Worm (Caenorhabditis elegans) whole organism, late embryonic: ENCODE measurements around the gene sqst-1.

Experiments used
- C38D4.7 ChIP-seq: fragments of 200-800 bp; sonication (Bioruptor generic); optimal IDR thresholded peaks from 2 replicates; lab custom pipeline; 2018; ENCODE audit warnings: mild to moderate bottlenecking, missing genetic modification characterization, moderate library complexity, missing compliant biosample characterization
- K02D7.2 ChIP-seq: sonication (generic microtip); optimal IDR thresholded peaks from 2 replicates; lab custom pipeline; 2017; ENCODE audit warnings: mild to moderate bottlenecking, missing genetic modification characterization, missing compliant biosample characterization
- K09A11.1 ChIP-seq: sonication (generic microtip); optimal IDR thresholded peaks from 2 replicates; lab custom pipeline; 2017; ENCODE audit warnings: antibody characterized with exemption, mild to moderate bottlenecking, missing genetic modification characterization, missing compliant biosample characterization; ENCODE audit not compliant: insufficient read depth
- Y22D7AL.16 ChIP-seq: sonication (generic microtip); optimal IDR thresholded peaks from 2 replicates; lab custom pipeline; 2016; ENCODE audit warnings: missing genetic modification characterization, missing compliant biosample characterization
- ahr-1 ChIP-seq: sonication (generic microtip); optimal IDR thresholded peaks from 2 replicates; lab custom pipeline; 2016; ENCODE audit warnings: missing genetic modification characterization, missing compliant biosample characterization
- ceh-14 ChIP-seq: sonication (generic microtip); optimal IDR thresholded peaks from 2 replicates; lab custom pipeline; 2016; ENCODE audit warnings: missing genotype, missing genetic modification characterization, missing compliant biosample characterization
- ceh-18 ChIP-seq: sonication (generic microtip); optimal IDR thresholded peaks from 2 replicates; lab custom pipeline; 2016; ENCODE audit warnings: missing genetic modification characterization, missing compliant biosample characterization
- ceh-2 ChIP-seq: sonication (generic microtip); optimal IDR thresholded peaks from 2 replicates; lab custom pipeline; 2016; ENCODE audit warnings: missing genotype, missing genetic modification characterization, missing compliant biosample characterization
- ceh-22 ChIP-seq: sonication (generic microtip); optimal IDR thresholded peaks from 2 replicates; lab custom pipeline; 2017; ENCODE audit warnings: missing biosample characterization, missing genetic modification characterization
- ceh-24 ChIP-seq: sonication (generic microtip); optimal IDR thresholded peaks from 2 replicates; lab custom pipeline; 2016; ENCODE audit warnings: mild to moderate bottlenecking, missing genetic modification characterization, missing compliant biosample characterization
- ceh-30 ChIP-seq: fragments of 150-350 bp; optimal IDR thresholded peaks from 2 replicates; lab custom pipeline; 2014; ENCODE audit warnings: missing biosample characterization, missing genetic modification characterization
- ceh-34 ChIP-seq: sonication (generic microtip); optimal IDR thresholded peaks from 2 replicates; lab custom pipeline; 2016; ENCODE audit warnings: mild to moderate bottlenecking, missing genetic modification characterization, missing compliant biosample characterization
- ceh-48 ChIP-seq: sonication (generic microtip); optimal IDR thresholded peaks from 2 replicates; lab custom pipeline; 2016; ENCODE audit warnings: missing genetic modification characterization, inconsistent platforms, missing compliant biosample characterization
- ceh-9 ChIP-seq: sonication (generic microtip); optimal IDR thresholded peaks from 2 replicates; lab custom pipeline; 2016; ENCODE audit warnings: mild to moderate bottlenecking, missing genetic modification characterization, inconsistent platforms, missing compliant biosample characterization
- che-1 ChIP-seq: sonication (generic microtip); optimal IDR thresholded peaks from 2 replicates; lab custom pipeline; 2016; ENCODE audit warnings: mild to moderate bottlenecking, missing genetic modification characterization, missing compliant biosample characterization
- elt-2 ChIP-seq: sonication (generic microtip); optimal IDR thresholded peaks from 2 replicates; lab custom pipeline; 2016; ENCODE audit warnings: missing genetic modification reagents, missing genetic modification characterization, missing compliant biosample characterization
- ets-4 ChIP-seq: sonication (generic microtip); optimal IDR thresholded peaks from 2 replicates; lab custom pipeline; 2016; ENCODE audit warnings: missing genetic modification characterization, missing compliant biosample characterization
- fax-1 ChIP-seq: sonication (generic microtip); optimal IDR thresholded peaks from 2 replicates; lab custom pipeline; 2016; ENCODE audit warnings: missing genotype, missing genetic modification characterization, missing compliant biosample characterization
- fkh-10 ChIP-seq: fragments of 150-350 bp; optimal IDR thresholded peaks from 2 replicates; lab custom pipeline; 2014; ENCODE audit warnings: missing biosample characterization, missing genetic modification reagents, missing genetic modification characterization
- fkh-6 ChIP-seq: sonication (generic microtip); optimal IDR thresholded peaks from 2 replicates; lab custom pipeline; 2016; ENCODE audit warnings: missing genetic modification characterization, missing compliant biosample characterization
- hlh-13 ChIP-seq: fragments of 200-800 bp; sonication (Bioruptor generic); optimal IDR thresholded peaks from 2 replicates; lab custom pipeline; 2018; ENCODE audit warnings: mild to moderate bottlenecking, missing genetic modification characterization, missing compliant biosample characterization
- hlh-30 ChIP-seq: sonication (generic microtip); optimal IDR thresholded peaks from 2 replicates; lab custom pipeline; 2017; ENCODE audit warnings: antibody characterized with exemption, missing genetic modification characterization, missing compliant biosample characterization; ENCODE audit not compliant: insufficient read depth
- lim-6 ChIP-seq: sonication (generic microtip); optimal IDR thresholded peaks from 2 replicates; lab custom pipeline; 2016; ENCODE audit warnings: missing genetic modification characterization, missing compliant biosample characterization
- lin-11 ChIP-seq: fragments of 200-800 bp; sonication (Bioruptor generic); optimal IDR thresholded peaks from 2 replicates; lab custom pipeline; 2018; ENCODE audit warnings: mild to moderate bottlenecking, missing genetic modification characterization, missing compliant biosample characterization
- madf-2 ChIP-seq: sonication (generic microtip); optimal IDR thresholded peaks from 2 replicates; lab custom pipeline; 2017; ENCODE audit warnings: missing genetic modification characterization, missing compliant biosample characterization
- mec-3 ChIP-seq: sonication (generic microtip); optimal IDR thresholded peaks from 2 replicates; lab custom pipeline; 2016; ENCODE audit warnings: borderline replicate concordance, missing genetic modification characterization, missing compliant biosample characterization
- nfya-1 ChIP-seq: sonication (generic microtip); optimal IDR thresholded peaks from 2 replicates; lab custom pipeline; 2017; ENCODE audit warnings: missing genetic modification characterization, mild to moderate bottlenecking, missing compliant biosample characterization, antibody characterized with exemption, moderate library complexity
- nhr-232 ChIP-seq: sonication (generic microtip); optimal IDR thresholded peaks from 2 replicates; lab custom pipeline; 2016; ENCODE audit warnings: missing genetic modification characterization, missing compliant biosample characterization
- npax-4 ChIP-seq: sonication (generic microtip); optimal IDR thresholded peaks from 2 replicates; lab custom pipeline; 2016; ENCODE audit warnings: missing genetic modification characterization, missing compliant biosample characterization
- pat-9 ChIP-seq: fragments of 200-800 bp; sonication (Bioruptor generic); optimal IDR thresholded peaks from 2 replicates; lab custom pipeline; 2018; ENCODE audit warnings: mild to moderate bottlenecking, missing genetic modification characterization, moderate library complexity, missing compliant biosample characterization
- pha-2 ChIP-seq: sonication (generic microtip); optimal IDR thresholded peaks from 2 replicates; lab custom pipeline; 2017; ENCODE audit warnings: mild to moderate bottlenecking, missing genetic modification characterization, missing compliant biosample characterization
- pha-4 ChIP-seq: fragments of 150-350 bp; optimal IDR thresholded peaks from 2 replicates; lab custom pipeline; 2018; ENCODE audit warnings: missing biosample characterization, missing genetic modification reagents, missing genetic modification characterization
- pqm-1 ChIP-seq: sonication (generic microtip); optimal IDR thresholded peaks from 2 replicates; lab custom pipeline; 2016; ENCODE audit warnings: missing genetic modification characterization, missing compliant biosample characterization
- sdc-2 ChIP-seq: sonication (generic microtip); optimal IDR thresholded peaks from 2 replicates; lab custom pipeline; 2016; ENCODE audit warnings: missing genotype, missing genetic modification characterization, missing compliant biosample characterization
- sox-2 ChIP-seq: fragments of 200-800 bp; sonication (Bioruptor generic); IDR thresholded peaks from 2 replicates; pipeline ENCODE4 v1.3.6; 2022; ENCODE audit warnings: missing genetic modification reagents, missing genetic modification characterization, missing compliant biosample characterization
- syd-9 ChIP-seq: sonication (generic microtip); optimal IDR thresholded peaks from 2 replicates; lab custom pipeline; 2016; ENCODE audit warnings: mild to moderate bottlenecking, missing genetic modification characterization, moderate library complexity, missing compliant biosample characterization
- tbx-2 ChIP-seq: sonication (generic microtip); optimal IDR thresholded peaks from 2 replicates; lab custom pipeline; 2016; ENCODE audit warnings: missing genetic modification characterization, missing compliant biosample characterization
- tbx-7 ChIP-seq: sonication (generic microtip); optimal IDR thresholded peaks from 2 replicates; lab custom pipeline; 2016; ENCODE audit warnings: missing genotype, missing genetic modification characterization, missing compliant biosample characterization
- unc-3 ChIP-seq, 2 experiments: fragments of 200-800 bp in 1 of 2; sonication (Bioruptor generic) in 1 of 2; sonication (generic microtip) in 1 of 2; conservative IDR thresholded peaks in 1 of 2; optimal IDR thresholded peaks in 1 of 2; 2 replicates each; pipeline versions ENCODE4 v1.3.6 to Lab custom; 2016 to 2022; ENCODE audit warnings: missing compliant biosample characterization in 2 of 2, missing genetic modification characterization in 2 of 2, missing genetic modification reagents in 1 of 2
- unc-42 ChIP-seq: sonication (generic microtip); optimal IDR thresholded peaks from 2 replicates; lab custom pipeline; 2016; ENCODE audit warnings: missing genotype, missing genetic modification characterization, missing compliant biosample characterization
- unc-86 ChIP-seq: sonication (generic microtip); optimal IDR thresholded peaks from 2 replicates; lab custom pipeline; 2016; ENCODE audit warnings: missing genetic modification characterization, missing compliant biosample characterization

sqst-1 gene

ce11 chrIV:12013120-12013519 is 21.0 kb upstream of the sqst-1 start, which contains the start of gene spe-17:
Gene spe-17 (plus strand): TSS chrIV:12013420.
- no peak for TF ChIP-seq sdc-2 (tag; lab: Kevin White, UChicago)
- TF ChIP-seq K02D7.2, result no peak
- TF ChIP-seq hlh-13 (GFP tag; lab: Kevin White, UChicago), result no peak

- TF ChIP-seq sdc-2 (tag; lab: Kevin White, UChicago), result no peak
- TF ChIP-seq ceh-2, result no peak
- TF ChIP-seq hlh-30 (tag; lab: Kevin White, UChicago), result no peak
- TF ChIP-seq pqm-1 (tag; lab: Kevin White, UChicago), result no peak
- no peak for TF ChIP-seq ets-4 (tag; lab: Kevin White, UChicago)
- TF ChIP-seq che-1 (tag; lab: Kevin White, UChicago), result no peak
- TF ChIP-seq fkh-6 (tag; lab: Kevin White, UChicago), result no peak
- no peak for TF ChIP-seq pha-2 (tag; lab: Kevin White, UChicago)
- TF ChIP-seq nfya-1 (tag; lab: Kevin White, UChicago), result no peak
- TF ChIP-seq sox-2, result no peak
These were observed 18.5 kb upstream of the sqst-1 start, which contains the start of gene lips-6 for ce11 chrIV:12015586-12015985. Gene lips-6 (minus strand): TSS chrIV:12015686.

ce11 chrIV:12018920-12019319 is 15.2 kb upstream of the sqst-1 start:
- TF ChIP-seq ets-4 (tag; lab: Kevin White, UChicago) (no peak), nhr-232 (no peak), ceh-9 (tag; lab: Kevin White, UChicago) (no peak), tbx-2 (tag; lab: Kevin White, UChicago) (no peak), ceh-30 (tag; lab: Kevin White, UChicago) (no peak)

- no peak for TF ChIP-seq lin-11 (tag; lab: Kevin White, UChicago)
- TF ChIP-seq ceh-14 (tag; lab: Kevin White, UChicago), result no peak
- TF ChIP-seq che-1 (tag; lab: Kevin White, UChicago), result no peak
- no peak for TF ChIP-seq ceh-18 (tag; lab: Kevin White, UChicago)
- no peak for TF ChIP-seq ceh-9 (tag; lab: Kevin White, UChicago)
- no peak for TF ChIP-seq fax-1
- no peak for TF ChIP-seq K09A11.1 (tag; lab: Kevin White, UChicago)
- no peak for TF ChIP-seq K02D7.2
- no peak for TF ChIP-seq nfya-1 (tag; lab: Kevin White, UChicago)
- TF ChIP-seq, all 69 proteins: peak for 0
These were observed 12.7 kb upstream of the sqst-1 start for ce11 chrIV:12021360-12021759.

- TF ChIP-seq ceh-48 (tag; lab: Kevin White, UChicago), result no peak
- no peak for TF ChIP-seq lim-6
- no peak for TF ChIP-seq ceh-30 (tag; lab: Kevin White, UChicago)
- no peak for TF ChIP-seq fkh-10 (GFP tag; lab: Kevin White, UChicago)
- no peak for TF ChIP-seq fax-1
- no peak for TF ChIP-seq ceh-22 (tag; lab: Kevin White, UChicago)
- TF ChIP-seq tbx-2 (tag; lab: Kevin White, UChicago), result no peak
- TF ChIP-seq syd-9 (tag; lab: Kevin White, UChicago), result no peak
- TF ChIP-seq C38D4.7 (GFP tag; lab: Kevin White, UChicago), result no peak
- no peak for TF ChIP-seq pat-9 (tag; lab: Kevin White, UChicago)
- TF ChIP-seq ceh-24 (tag; lab: Kevin White, UChicago), result no peak
- no peak for TF ChIP-seq npax-4 (tag; lab: Kevin White, UChicago)
These were observed 5.0 kb upstream of the sqst-1 start, which contains the start of gene tgn-38 for ce11 chrIV:12029074-12029473. Gene tgn-38 (minus strand): TSS chrIV:12029174.

- TF ChIP-seq syd-9 (tag; lab: Kevin White, UChicago) (no peak), fkh-6 (tag; lab: Kevin White, UChicago) (no peak), madf-2 (no peak), ceh-34 (tag; lab: Kevin White, UChicago) (no peak), unc-42 (tag; lab: Kevin White, UChicago) (no peak), unc-3 (GFP tag; conservative IDR thresholded peaks at IDR 0.05; lab: Robert Waterston, UW) (no peak), unc-3 (tag; optimal IDR thresholded peaks at IDR 0.05; lab: Kevin White, UChicago) (no peak), lin-11 (tag; lab: Kevin White, UChicago) (no peak), mec-3 (tag; lab: Kevin White, UChicago) (no peak), elt-2 (tag; lab: Kevin White, UChicago) (no peak), pha-4 (tag; lab: Kevin White, UChicago) (no peak), ahr-1 (tag; lab: Kevin White, UChicago) (no peak), Y22D7AL.16 (no peak), tbx-7 (tag; lab: Kevin White, UChicago) (no peak), unc-86 (tag; lab: Kevin White, UChicago) (no peak)
These were observed 4.3 kb upstream of the sqst-1 start, which contains the start of gene T12G3.11 for ce11 chrIV:12029722-12030182. Gene T12G3.11 (minus strand): TSS chrIV:12029772.
